Fruit fly (Drosophila melanogaster) whole organism, embryonic: ENCODE data around the gene Rtc1.

Experiments used
- Asciz ChIP-seq: fragments of 200-800 bp; sonication (Bioruptor generic); optimal IDR thresholded peaks from 2 replicates; lab custom pipeline; 2017; ENCODE audit warnings: missing biosample characterization, mild to moderate bottlenecking, missing genetic modification characterization, missing genetic modification reagents
- B-H2 ChIP-seq: fragments of 200-800 bp; sonication (Bioruptor generic); optimal IDR thresholded peaks from 2 replicates; lab custom pipeline; 2018; ENCODE audit warnings: missing biosample characterization, mild to moderate bottlenecking, missing genetic modification characterization
- Bteb2 ChIP-seq: fragments of 200-800 bp; sonication (Bioruptor generic); optimal IDR thresholded peaks from 2 replicates; lab custom pipeline; 2016; ENCODE audit warnings: missing biosample characterization, missing genetic modification characterization
- C15 ChIP-seq: fragments of 200-800 bp; sonication (Bioruptor generic); IDR thresholded peaks from 3 replicates; pipeline ENCODE4 v1.3.6; 2022; ENCODE audit warnings: missing biosample characterization, missing genetic modification characterization
- CG10274 ChIP-seq: fragments of 200-800 bp; sonication (Bioruptor generic); optimal IDR thresholded peaks from 3 replicates; lab custom pipeline; 2017; ENCODE audit warnings: missing biosample characterization, mild to moderate bottlenecking, missing genetic modification characterization
- CG10959 ChIP-seq: fragments of 200-800 bp; sonication (Bioruptor generic); IDR thresholded peaks from 2 replicates; pipeline ENCODE4 v1.3.6; 2022; ENCODE audit warnings: missing biosample characterization, missing genetic modification characterization
- CG11723 ChIP-seq: fragments of 200-800 bp; sonication (Bioruptor generic); optimal IDR thresholded peaks from 2 replicates; lab custom pipeline; 2017; ENCODE audit warnings: missing biosample characterization, mild to moderate bottlenecking, missing genetic modification characterization
- CG12299 ChIP-seq: fragments of 200-800 bp; sonication (Bioruptor generic); optimal IDR thresholded peaks from 2 replicates; lab custom pipeline; 2018; ENCODE audit warnings: missing biosample characterization, mild to moderate bottlenecking, missing genetic modification characterization
- CG13287 ChIP-seq: fragments of 200-800 bp; sonication (Bioruptor generic); IDR thresholded peaks from 2 replicates; pipeline ENCODE4 v1.3.6; 2022; ENCODE audit warnings: missing biosample characterization, missing genetic modification characterization; ENCODE audit not compliant: partially characterized antibody
- CG13894 ChIP-seq: fragments of 200-800 bp; sonication (Bioruptor generic); optimal IDR thresholded peaks from 3 replicates; lab custom pipeline; 2018; ENCODE audit warnings: missing biosample characterization, mild to moderate bottlenecking, missing genetic modification characterization, moderate library complexity
- CG15269 ChIP-seq: fragments of 200-800 bp; sonication (Bioruptor generic); optimal IDR thresholded peaks from 2 replicates; lab custom pipeline; 2018; ENCODE audit warnings: missing biosample characterization, mild to moderate bottlenecking, missing genetic modification characterization, moderate library complexity
- CG15514 ChIP-seq: fragments of 200-800 bp; sonication (Bioruptor generic); optimal IDR thresholded peaks from 3 replicates; lab custom pipeline; 2017; ENCODE audit warnings: missing biosample characterization, missing genetic modification characterization, mild to moderate bottlenecking, moderate library complexity, missing genetic modification reagents
- CG17361 ChIP-seq: fragments of 200-800 bp; sonication (Bioruptor generic); IDR thresholded peaks from 3 replicates; pipeline ENCODE4 v1.3.6; 2022; ENCODE audit warnings: missing biosample characterization, missing genetic modification characterization
- CG17612 ChIP-seq: fragments of 200-800 bp; sonication (Bioruptor generic); IDR thresholded peaks from 2 replicates; pipeline ENCODE4 v1.3.6; 2022; ENCODE audit warnings: missing biosample characterization, missing genetic modification characterization
- CG18619 ChIP-seq: fragments of 200-800 bp; sonication (Bioruptor generic); optimal IDR thresholded peaks from 3 replicates; lab custom pipeline; 2017; ENCODE audit warnings: missing biosample characterization, mild to moderate bottlenecking, missing genetic modification characterization
- CG3847 ChIP-seq: fragments of 200-800 bp; sonication (Bioruptor generic); IDR thresholded peaks from 2 replicates; pipeline ENCODE4 v1.3.6; 2022; ENCODE audit warnings: missing biosample characterization, missing genetic modification characterization
- CG4360 ChIP-seq: fragments of 200-800 bp; sonication (Bioruptor generic); IDR thresholded peaks from 2 replicates; pipeline ENCODE4 v1.3.6; 2022; ENCODE audit warnings: missing biosample characterization, missing genetic modification characterization
- CG8359 ChIP-seq: fragments of 200-800 bp; sonication (Bioruptor generic); optimal IDR thresholded peaks from 2 replicates; lab custom pipeline; 2017; ENCODE audit warnings: missing biosample characterization, mild to moderate bottlenecking, missing genetic modification characterization, borderline replicate concordance
- Dbx ChIP-seq: fragments of 200-800 bp; sonication (Bioruptor generic); IDR thresholded peaks from 3 replicates; pipeline ENCODE4 v1.3.6; 2022; ENCODE audit warnings: missing biosample characterization, missing genetic modification characterization
- Drgx ChIP-seq: fragments of 200-800 bp; sonication (Bioruptor generic); IDR thresholded peaks from 2 replicates; pipeline ENCODE4 v1.3.6; 2022; ENCODE audit warnings: missing biosample characterization, missing genetic modification characterization
- Fer1 ChIP-seq: fragments of 200-800 bp; sonication (Bioruptor generic); optimal IDR thresholded peaks from 2 replicates; lab custom pipeline; 2017; ENCODE audit warnings: missing biosample characterization, mild to moderate bottlenecking, missing genetic modification characterization
- HLHmδ ChIP-seq: fragments of 200-800 bp; sonication (Bioruptor generic); optimal IDR thresholded peaks from 2 replicates; lab custom pipeline; 2018; ENCODE audit warnings: missing biosample characterization, mild to moderate bottlenecking, missing genetic modification characterization, moderate library complexity
- Hey ChIP-seq: fragments of 200-800 bp; sonication (Bioruptor generic); optimal IDR thresholded peaks from 3 replicates; lab custom pipeline; 2018; ENCODE audit warnings: missing biosample characterization, mild to moderate bottlenecking, missing genetic modification characterization
- NC2β ChIP-seq: fragments of 200-800 bp; sonication (Bioruptor generic); optimal IDR thresholded peaks from 2 replicates; lab custom pipeline; 2016; ENCODE audit warnings: missing biosample characterization, missing genetic modification characterization
- Opbp ChIP-seq: fragments of 200-800 bp; sonication (Bioruptor generic); IDR thresholded peaks from 3 replicates; pipeline ENCODE4 v1.3.6; 2022; ENCODE audit warnings: missing biosample characterization, missing genetic modification characterization; ENCODE audit not compliant: partially characterized antibody
- YL-1 ChIP-seq: fragments of 200-800 bp; sonication (Bioruptor generic); optimal IDR thresholded peaks from 3 replicates; lab custom pipeline; 2017; ENCODE audit warnings: missing biosample characterization, mild to moderate bottlenecking, missing genetic modification characterization
- abd-A ChIP-seq: fragments of 200-800 bp; sonication (Bioruptor generic); optimal IDR thresholded peaks from 3 replicates; lab custom pipeline; 2019; ENCODE audit warnings: missing biosample characterization, mild to moderate bottlenecking, missing genetic modification characterization, moderate library complexity
- aop ChIP-seq: fragments of 200-800 bp; sonication (Bioruptor generic); IDR thresholded peaks from 2 replicates; pipeline ENCODE4 v1.3.6; 2022; ENCODE audit warnings: missing biosample characterization, missing genetic modification characterization
- ase ChIP-seq: fragments of 200-800 bp; sonication (Bioruptor generic); IDR thresholded peaks from 3 replicates; pipeline ENCODE4 v1.3.6; 2022; ENCODE audit warnings: missing biosample characterization, missing genetic modification characterization
- crc ChIP-seq: fragments of 200-800 bp; sonication (Bioruptor generic); optimal IDR thresholded peaks from 2 replicates; lab custom pipeline; 2016; ENCODE audit warnings: missing biosample characterization, missing genetic modification characterization
- dysf ChIP-seq: fragments of 200-800 bp; sonication (Bioruptor generic); IDR thresholded peaks from 3 replicates; pipeline ENCODE4 v1.3.6; 2022; ENCODE audit warnings: missing biosample characterization, missing genetic modification characterization
- insv ChIP-seq, 2 experiments: fragments of 200-800 bp; sonication (Bioruptor generic); optimal IDR thresholded peaks; 3 replicates each; lab custom pipeline; 2016 to 2018; ENCODE audit warnings: missing biosample characterization in 2 of 2, missing genetic modification characterization in 2 of 2
- knrl ChIP-seq: fragments of 200-800 bp; sonication (Bioruptor generic); IDR thresholded peaks from 3 replicates; pipeline ENCODE4 v1.3.6; 2022; ENCODE audit warnings: missing biosample characterization, missing genetic modification characterization; ENCODE audit not compliant: partially characterized antibody
- maf-S ChIP-seq: fragments of 200-800 bp; sonication (Bioruptor generic); optimal IDR thresholded peaks from 2 replicates; lab custom pipeline; 2016; ENCODE audit warnings: missing biosample characterization, missing genetic modification characterization
- nerfin-1 ChIP-seq: fragments of 200-800 bp; sonication (Bioruptor generic); optimal IDR thresholded peaks from 3 replicates; lab custom pipeline; 2019; ENCODE audit warnings: missing biosample characterization, mild to moderate bottlenecking, missing genetic modification characterization, moderate library complexity
- nerfin-2 ChIP-seq: fragments of 200-800 bp; sonication (Bioruptor generic); IDR thresholded peaks from 2 replicates; pipeline ENCODE4 v1.3.6; 2022; ENCODE audit warnings: missing biosample characterization, missing genetic modification characterization; ENCODE audit not compliant: partially characterized antibody
- nmo ChIP-seq: fragments of 200-800 bp; sonication (Bioruptor generic); optimal IDR thresholded peaks from 2 replicates; lab custom pipeline; 2018; ENCODE audit warnings: missing biosample characterization, mild to moderate bottlenecking, missing genetic modification characterization, moderate library complexity
- nom ChIP-seq: fragments of 200-800 bp; sonication (Bioruptor generic); optimal IDR thresholded peaks from 2 replicates; lab custom pipeline; 2017; ENCODE audit warnings: missing biosample characterization, missing genetic modification characterization, mild to moderate bottlenecking, moderate library complexity, missing genetic modification reagents
- pb ChIP-seq: fragments of 200-800 bp; sonication (Bioruptor generic); optimal IDR thresholded peaks from 3 replicates; lab custom pipeline; 2016; ENCODE audit warnings: missing biosample characterization, missing genetic modification characterization
- rib ChIP-seq: fragments of 200-800 bp; sonication (Bioruptor generic); IDR thresholded peaks from 2 replicates; pipeline ENCODE4 v1.3.6; 2022; ENCODE audit warnings: missing biosample characterization, missing genetic modification characterization
- ro ChIP-seq: fragments of 200-800 bp; sonication (Bioruptor generic); IDR thresholded peaks from 2 replicates; pipeline ENCODE4 v1.3.6; 2022; ENCODE audit warnings: missing biosample characterization, missing genetic modification characterization
- row ChIP-seq: fragments of 200-800 bp; sonication (Bioruptor generic); IDR thresholded peaks from 3 replicates; pipeline ENCODE4 v1.3.6; 2022; ENCODE audit warnings: missing biosample characterization, missing genetic modification characterization
- run ChIP-seq: fragments of 200-800 bp; sonication (Bioruptor generic); optimal IDR thresholded peaks from 3 replicates; lab custom pipeline; 2018; ENCODE audit warnings: missing biosample characterization, mild to moderate bottlenecking, missing genetic modification characterization
- salm ChIP-seq: fragments of 200-800 bp; sonication (Bioruptor generic); optimal IDR thresholded peaks from 2 replicates; lab custom pipeline; 2018; ENCODE audit warnings: missing biosample characterization, mild to moderate bottlenecking, missing genetic modification characterization
- slbo ChIP-seq: fragments of 200-800 bp; sonication (Bioruptor generic); IDR thresholded peaks from 2 replicates; pipeline ENCODE4 v1.3.6; 2022; ENCODE audit warnings: missing biosample characterization, missing genetic modification characterization
- stwl ChIP-seq: fragments of 200-800 bp; sonication (Bioruptor generic); optimal IDR thresholded peaks from 3 replicates; lab custom pipeline; 2018; ENCODE audit warnings: missing biosample characterization, mild to moderate bottlenecking, missing genetic modification characterization, moderate library complexity
- trem ChIP-seq: fragments of 200-800 bp; optimal IDR thresholded peaks from 3 replicates; lab custom pipeline; 2019; ENCODE audit warnings: missing biosample characterization, mild to moderate bottlenecking, missing genetic modification characterization, moderate library complexity
- vvl ChIP-seq: fragments of 200-800 bp; sonication (Bioruptor generic); IDR thresholded peaks from 2 replicates; pipeline ENCODE4 v1.3.6; 2022; ENCODE audit warnings: missing biosample characterization, missing genetic modification characterization

Rtc1 gene

DNA sequence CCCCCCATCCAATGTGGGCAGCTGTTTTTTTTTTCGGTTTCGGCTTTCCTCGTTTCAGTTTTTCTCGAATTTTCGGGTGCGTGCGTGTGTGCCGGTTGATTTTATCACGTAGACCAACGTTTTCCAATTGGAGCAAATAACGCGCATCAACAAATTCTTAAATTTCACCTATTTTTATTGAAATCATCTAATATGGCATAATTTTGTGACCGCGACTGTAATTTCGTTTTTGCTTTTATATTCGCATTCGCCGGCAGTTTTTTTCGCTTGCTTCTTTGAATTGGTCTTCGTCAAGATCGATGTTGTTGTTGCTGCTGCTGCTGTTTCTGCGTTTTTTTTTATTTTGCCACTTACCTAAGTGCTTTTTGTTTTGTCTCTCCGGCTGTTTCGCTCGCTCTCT lies 2.5 kb upstream of the Rtc1 start (continued):
- TF ChIP-seq dysf (GFP tag; lab: Robert Waterston, UW) (peak; percentile 8; the same call in 1 of the 3 replicates), Opbp (no peak), CG18619 (GFP tag; lab: Kevin White, UChicago) (no peak), slbo (GFP tag; lab: Robert Waterston, UW) (0 out of 2 replicates have a peak, but pooled peaks have one; percentile 9), rib (0 out of 2 replicates have a peak, but pooled peaks have one; percentile 28), insv (GFP tag; optimal IDR thresholded peaks at IDR 0.05; lab: Kevin White, UChicago) (peak in 1 of 2 experiments; percentile 69), nom (GFP tag; lab: Kevin White, UChicago) (peak; percentile 68), CG17612 (GFP tag; lab: Robert Waterston, UW) (no peak), Drgx (GFP tag; lab: Robert Waterston, UW) (peak; percentile 60), CG4360 (GFP tag; lab: Robert Waterston, UW) (peak; percentile 61), CG15269 (tag; lab: Kevin White, UChicago) (peak; percentile 21), CG11723 (GFP tag; lab: Kevin White, UChicago) (no peak), run (no peak), CG8359 (GFP tag; lab: Kevin White, UChicago) (no peak)

dm6 chrX:13755152-13755557 lies 1.8 kb upstream of the Rtc1 start, which contains the start of gene Pdcd4:
TSS of gene Pdcd4 (minus strand) at chrX:13755406.
- TF ChIP-seq rib = peak; percentile 42; the same call in 1 of the 2 replicates
- TF ChIP-seq CG15514 = peak; percentile 66
- no peak for TF ChIP-seq C15
- TF ChIP-seq CG10274 = no peak
- TF ChIP-seq HLHmδ (GFP tag; lab: Kevin White, UChicago) = peak; percentile 2
- 0 out of 3 replicates have a peak, but pooled peaks have one; percentile 16 for TF ChIP-seq ase (GFP tag; lab: Robert Waterston, UW)
- peak; percentile 11 for TF ChIP-seq B-H2 (GFP tag; lab: Kevin White, UChicago)
- TF ChIP-seq CG15269 (tag; lab: Kevin White, UChicago) = peak; percentile 23
- 0 out of 2 replicates have a peak, but pooled peaks have one; percentile 50 for TF ChIP-seq nerfin-2
- TF ChIP-seq trem (tag; lab: Kevin White, UChicago) = peak; percentile 43
- TF ChIP-seq Drgx (GFP tag; lab: Robert Waterston, UW) = peak; percentile 25; the same call in 1 of the 2 replicates
- TF ChIP-seq ro = no peak
- peak; percentile 12; the same call in 1 of the 3 replicates for TF ChIP-seq CG17361 (GFP tag; lab: Robert Waterston, UW)
- no peak for TF ChIP-seq Bteb2 (GFP tag; lab: Kevin White, UChicago)
- peak; percentile 18 for TF ChIP-seq Fer1 (GFP tag; lab: Kevin White, UChicago)
- TF ChIP-seq CG3847 (GFP tag; lab: Robert Waterston, UW) = no peak
- peak; percentile 35 for TF ChIP-seq stwl
- peak; percentile 37 for TF ChIP-seq CG13894 (tag; lab: Kevin White, UChicago)
- 0 out of 3 replicates have a peak, but pooled peaks have one; percentile 20 for TF ChIP-seq Dbx
- peak; percentile 10 for TF ChIP-seq pb (GFP tag; lab: Kevin White, UChicago)
- TF ChIP-seq nmo (GFP tag; lab: Kevin White, UChicago) = peak; percentile 19
- no peak for TF ChIP-seq CG10959 (GFP tag; lab: Robert Waterston, UW)
- TF ChIP-seq salm = peak; percentile 8
- TF ChIP-seq NC2β (GFP tag; lab: Kevin White, UChicago) = peak; percentile 40
- no peak for TF ChIP-seq aop (GFP tag; lab: Robert Waterston, UW)
- TF ChIP-seq YL-1 (GFP tag; lab: Kevin White, UChicago) = peak; percentile 38
- TF ChIP-seq Hey (tag; lab: Kevin White, UChicago) = no peak
- TF ChIP-seq maf-S (GFP tag; lab: Kevin White, UChicago) = peak; percentile 4
- TF ChIP-seq row (GFP tag; lab: Robert Waterston, UW) = no peak
- peak; percentile 14 for TF ChIP-seq crc (GFP tag; lab: Kevin White, UChicago)
- peak; percentile 32 for TF ChIP-seq abd-A (tag; lab: Kevin White, UChicago)
- 0 out of 3 replicates have a peak, but pooled peaks have one; percentile 26 for TF ChIP-seq knrl (GFP tag; lab: Robert Waterston, UW)
- TF ChIP-seq vvl (GFP tag; lab: Robert Waterston, UW) = peak; percentile 26; the same call in 1 of the 2 replicates
- peak; percentile 38 for TF ChIP-seq CG12299 (tag; lab: Kevin White, UChicago)
- TF ChIP-seq CG13287 (GFP tag; lab: Robert Waterston, UW) = peak; percentile 17; the same call in 1 of the 2 replicates
- TF ChIP-seq Asciz (GFP tag; lab: Kevin White, UChicago) = no peak
- peak; percentile 22 for TF ChIP-seq nerfin-1 (tag; lab: Kevin White, UChicago)
